Fruit fly (Drosophila melanogaster): Measurements from ENCODE around the gene Rph.

dm6 chrX:10748647-10749046 is 8.8 kb downstream of the Rph start:
- TF ChIP-seq CG33017 (tag; optimal IDR thresholded peaks at IDR 0.05) (no peak), CG7101 (tag; optimal IDR thresholded peaks at IDR 0.05) (no peak), cic (GFP tag; optimal IDR thresholded peaks at IDR 0.05) (no peak), Crg-1 (GFP tag; optimal IDR thresholded peaks at IDR 0.05) (no peak), cnc (optimal IDR thresholded peaks at IDR 0.05) (no peak), ovo (GFP tag; optimal IDR thresholded peaks at IDR 0.05) (no peak), Clk (GFP tag; optimal IDR thresholded peaks at IDR 0.05) (no peak), CG7045 (GFP tag; optimal IDR thresholded peaks at IDR 0.05) (no peak), CG12768 (GFP tag; optimal IDR thresholded peaks at IDR 0.05) (no peak), kay (GFP tag; ENCODE audit: borderline replicate concordance) (no peak)

All from whole organism, adult.